Worm (Caenorhabditis elegans) whole organism, L1 larva: ENCODE data around the gene spt-4.

Source experiments
- C16A3.4 ChIP-seq: fragments of 150-350 bp; optimal IDR thresholded peaks from 2 replicates; lab custom pipeline; 2014; ENCODE audit warnings: missing biosample characterization, missing genetic modification characterization
- C34B4.2 ChIP-seq: sonication (generic microtip); optimal IDR thresholded peaks from 2 replicates; lab custom pipeline; 2017; ENCODE audit warnings: mild to moderate bottlenecking, missing genetic modification characterization, missing compliant biosample characterization
- F16B12.6 ChIP-seq: fragments of 150-350 bp; optimal IDR thresholded peaks from 2 replicates; lab custom pipeline; 2014; ENCODE audit warnings: missing biosample characterization, missing genetic modification characterization
- Y116A8C.19 ChIP-seq: sonication (generic microtip); optimal IDR thresholded peaks from 2 replicates; lab custom pipeline; 2016; ENCODE audit warnings: missing compliant biosample characterization, missing genetic modification characterization, borderline replicate concordance
- alr-1 ChIP-seq: fragments of 200-800 bp; sonication (Bioruptor generic); optimal IDR thresholded peaks from 2 replicates; lab custom pipeline; 2018; ENCODE audit warnings: borderline replicate concordance, mild to moderate bottlenecking, missing genetic modification characterization, missing compliant biosample characterization
- ama-1 ChIP-seq: fragments of 150-350 bp; optimal IDR thresholded peaks from 2 replicates; lab custom pipeline; 2014
- ceh-8 ChIP-seq: fragments of 200-800 bp; sonication (Bioruptor generic); optimal IDR thresholded peaks from 2 replicates; lab custom pipeline; 2018; ENCODE audit warnings: mild to moderate bottlenecking, missing genetic modification characterization, moderate library complexity, missing compliant biosample characterization
- ceh-82 ChIP-seq, 3 experiments: fragments of 150-350 bp in 1 of 3; sonication (generic microtip) in 2 of 3; optimal IDR thresholded peaks; 2 replicates each; lab custom pipeline; 2014 to 2017; ENCODE audit warnings: missing biosample characterization in 3 of 3, missing genetic modification characterization in 3 of 3
- ceh-88 ChIP-seq: fragments of 200-800 bp; sonication (Bioruptor generic); IDR thresholded peaks from 2 replicates; pipeline ENCODE4 v1.3.6; 2022; ENCODE audit warnings: missing genetic modification characterization, missing compliant biosample characterization
- ceh-90 ChIP-seq: sonication (generic microtip); optimal IDR thresholded peaks from 2 replicates; lab custom pipeline; 2016; ENCODE audit warnings: missing genetic modification characterization, missing compliant biosample characterization
- ces-1 ChIP-seq: fragments of 150-350 bp; optimal IDR thresholded peaks from 2 replicates; lab custom pipeline; 2014; ENCODE audit warnings: missing biosample characterization, missing genetic modification reagents, missing genetic modification characterization
- dsc-1 ChIP-seq: sonication (generic microtip); optimal IDR thresholded peaks from 2 replicates; lab custom pipeline; 2016; ENCODE audit warnings: mild to moderate bottlenecking, missing genetic modification characterization, missing compliant biosample characterization
- efl-1 ChIP-seq, 4 experiments: fragments of 150-350 bp; optimal IDR thresholded peaks in 3 of 4; peaks in 1 of 4; 1 replicate in 1 of 4; 2 replicates in 3 of 4; lab custom pipeline; 2014; ENCODE audit warnings: missing biosample characterization in 2 of 4, missing genetic modification characterization in 2 of 4, missing genetic modification reagents in 2 of 4
- efl-3 ChIP-seq: fragments of 200-800 bp; sonication (Bioruptor generic); optimal IDR thresholded peaks from 2 replicates; lab custom pipeline; 2018; ENCODE audit warnings: mild to moderate bottlenecking, missing genetic modification characterization, missing compliant biosample characterization
- egl-13 ChIP-seq: sonication (generic microtip); optimal IDR thresholded peaks from 2 replicates; lab custom pipeline; 2016; ENCODE audit warnings: missing genotype, missing genetic modification reagents, missing genetic modification characterization, missing compliant biosample characterization
- elt-2 ChIP-seq: sonication (generic microtip); optimal IDR thresholded peaks from 2 replicates; lab custom pipeline; 2016; ENCODE audit warnings: missing genetic modification characterization, mild to moderate bottlenecking, inconsistent platforms, missing compliant biosample characterization, missing genetic modification reagents
- elt-3 ChIP-seq, 6 experiments: fragments of 150-350 bp in 1 of 6; sonication (generic microtip); optimal IDR thresholded peaks; 2 replicates each; lab custom pipeline; 2017 to 2018; ENCODE audit warnings: missing biosample characterization in 6 of 6, missing genetic modification characterization in 6 of 6, inconsistent platforms in 1 of 6
- ets-5 ChIP-seq: fragments of 200-800 bp; sonication (Bioruptor generic); IDR thresholded peaks from 2 replicates; pipeline ENCODE4 v1.3.6; 2022; ENCODE audit warnings: missing genetic modification characterization, missing compliant biosample characterization
- fkh-4 ChIP-seq: sonication (generic microtip); optimal IDR thresholded peaks from 2 replicates; lab custom pipeline; 2016; ENCODE audit warnings: missing compliant biosample characterization, missing genetic modification characterization, borderline replicate concordance
- fos-1 ChIP-seq: fragments of 150-350 bp; optimal IDR thresholded peaks from 2 replicates; lab custom pipeline; 2014; ENCODE audit warnings: missing biosample characterization, missing genetic modification characterization
- grh-1 ChIP-seq: fragments of 200-800 bp; sonication (Bioruptor generic); IDR thresholded peaks from 2 replicates; pipeline ENCODE4 v1.3.6; 2022; ENCODE audit warnings: missing genetic modification reagents, missing genetic modification characterization, missing compliant biosample characterization
- hlh-17 ChIP-seq: fragments of 200-800 bp; sonication (Bioruptor generic); optimal IDR thresholded peaks from 2 replicates; lab custom pipeline; 2018; ENCODE audit warnings: missing genetic modification characterization, mild to moderate bottlenecking, missing compliant biosample characterization, moderate library complexity, borderline replicate concordance
- hpl-2 ChIP-seq: fragments of 150-350 bp; optimal IDR thresholded peaks from 2 replicates; lab custom pipeline; 2014; ENCODE audit warnings: missing biosample characterization, missing genetic modification reagents, missing genetic modification characterization
- isw-1 ChIP-seq: fragments of 200-800 bp; sonication (Bioruptor generic); IDR thresholded peaks from 2 replicates; pipeline ENCODE4 v1.3.6; 2022; ENCODE audit warnings: missing genetic modification characterization, missing compliant biosample characterization
- jun-1 ChIP-seq: fragments of 150-350 bp; optimal IDR thresholded peaks from 2 replicates; lab custom pipeline; 2014; ENCODE audit warnings: missing biosample characterization, missing genetic modification reagents, missing genetic modification characterization
- lin-15B ChIP-seq: fragments of 150-350 bp; sonication (generic microtip); optimal IDR thresholded peaks from 3 replicates; lab custom pipeline; 2014; ENCODE audit warnings: missing biosample characterization, missing genetic modification characterization
- lin-35 ChIP-seq, 2 experiments: fragments of 150-350 bp; optimal IDR thresholded peaks; 2 replicates each; lab custom pipeline; 2014; ENCODE audit warnings: missing biosample characterization in 2 of 2, missing genetic modification characterization in 2 of 2, missing genetic modification reagents in 2 of 2
- lin-39 ChIP-seq: fragments of 150-350 bp; optimal IDR thresholded peaks from 2 replicates; lab custom pipeline; 2014; ENCODE audit warnings: missing biosample characterization, missing genetic modification reagents, missing genetic modification characterization
- lir-3 ChIP-seq: sonication (generic microtip); optimal IDR thresholded peaks from 2 replicates; lab custom pipeline; 2016; ENCODE audit warnings: mild to moderate bottlenecking, missing genetic modification characterization, moderate library complexity, missing compliant biosample characterization; ENCODE audit not compliant: poor library complexity
- lsy-2 ChIP-seq, 2 experiments: fragments of 150-350 bp; optimal IDR thresholded peaks; 2 replicates each; lab custom pipeline; 2014; ENCODE audit warnings: missing biosample characterization in 2 of 2, missing genetic modification characterization in 2 of 2
- nhr-237 ChIP-seq: fragments of 150-350 bp; optimal IDR thresholded peaks from 2 replicates; lab custom pipeline; 2014; ENCODE audit warnings: missing biosample characterization, missing genetic modification characterization
- nhr-47 ChIP-seq: sonication (generic microtip); optimal IDR thresholded peaks from 2 replicates; lab custom pipeline; 2016; ENCODE audit warnings: mild to moderate bottlenecking, missing genetic modification characterization, moderate library complexity, missing compliant biosample characterization
- nhr-71 ChIP-seq: sonication (generic microtip); optimal IDR thresholded peaks from 2 replicates; lab custom pipeline; 2016; ENCODE audit warnings: mild to moderate bottlenecking, missing genetic modification characterization, moderate library complexity, missing compliant biosample characterization
- nhr-76 ChIP-seq: sonication (generic microtip); optimal IDR thresholded peaks from 2 replicates; lab custom pipeline; 2017; ENCODE audit warnings: missing biosample characterization, missing genetic modification characterization
- nhr-77 ChIP-seq: fragments of 150-350 bp; optimal IDR thresholded peaks from 2 replicates; lab custom pipeline; 2014; ENCODE audit warnings: missing biosample characterization, missing genetic modification characterization
- nhr-85 ChIP-seq: sonication (generic microtip); peaks from one replicate; lab custom pipeline; 2016; ENCODE audit warnings: missing genetic modification characterization, inconsistent platforms, missing compliant biosample characterization
- nhr-90 ChIP-seq: sonication (generic microtip); optimal IDR thresholded peaks from 2 replicates; lab custom pipeline; 2016; ENCODE audit warnings: mild to moderate bottlenecking, missing genetic modification characterization, missing compliant biosample characterization; ENCODE audit not compliant: poor library complexity
- pax-3 ChIP-seq: fragments of 200-800 bp; sonication (Bioruptor generic); optimal IDR thresholded peaks from 2 replicates; lab custom pipeline; 2018; ENCODE audit warnings: mild to moderate bottlenecking, missing genetic modification characterization, moderate library complexity, missing compliant biosample characterization
- pqm-1 ChIP-seq: sonication (generic microtip); optimal IDR thresholded peaks from 3 replicates; lab custom pipeline; 2017; ENCODE audit warnings: missing biosample characterization, missing genetic modification characterization
- rnt-1 ChIP-seq: sonication (generic microtip); optimal IDR thresholded peaks from 2 replicates; lab custom pipeline; 2016; ENCODE audit warnings: mild to moderate bottlenecking, missing genetic modification characterization, moderate library complexity, missing compliant biosample characterization
- sox-4 ChIP-seq: sonication (generic microtip); optimal IDR thresholded peaks from 2 replicates; lab custom pipeline; 2016; ENCODE audit warnings: missing genetic modification characterization, missing compliant biosample characterization
- sup-37 ChIP-seq: fragments of 200-800 bp; sonication (Bioruptor generic); optimal IDR thresholded peaks from 2 replicates; lab custom pipeline; 2018; ENCODE audit warnings: mild to moderate bottlenecking, missing genetic modification characterization, missing compliant biosample characterization
- unc-30 ChIP-seq: sonication (generic microtip); optimal IDR thresholded peaks from 2 replicates; lab custom pipeline; 2017; ENCODE audit warnings: missing biosample characterization, missing genetic modification characterization
- unc-62 ChIP-seq: fragments of 150-350 bp; optimal IDR thresholded peaks from 2 replicates; lab custom pipeline; 2014; ENCODE audit warnings: missing biosample characterization, missing genetic modification reagents, missing genetic modification characterization
- unc-98 ChIP-seq: fragments of 200-800 bp; sonication (Bioruptor generic); IDR thresholded peaks from 2 replicates; pipeline ENCODE4 v1.3.6; 2022; ENCODE audit warnings: missing genetic modification characterization, missing compliant biosample characterization
- vab-15 ChIP-seq: sonication (generic microtip); optimal IDR thresholded peaks from 2 replicates; lab custom pipeline; 2017; ENCODE audit warnings: missing genotype, mild to moderate bottlenecking, missing genetic modification characterization, missing compliant biosample characterization
- xbp-1 ChIP-seq: sonication (generic microtip); optimal IDR thresholded peaks from 2 replicates; lab custom pipeline; 2016; ENCODE audit warnings: missing genetic modification characterization, missing compliant biosample characterization
- zip-4 ChIP-seq: fragments of 200-800 bp; sonication (Bioruptor generic); optimal IDR thresholded peaks from 2 replicates; lab custom pipeline; 2018; ENCODE audit warnings: mild to moderate bottlenecking, missing genetic modification characterization, moderate library complexity, missing compliant biosample characterization
- ztf-4 ChIP-seq: fragments of 150-350 bp; optimal IDR thresholded peaks from 2 replicates; lab custom pipeline; 2014; ENCODE audit warnings: missing biosample characterization, missing genetic modification characterization

Gene spt-4

ce11 chrIII:96196-96595 lies 26.6 kb upstream of the spt-4 start (continued):
- TF ChIP-seq efl-3 (GFP tag; lab: Kevin White, UChicago): no peak
- no peak for TF ChIP-seq ets-5 (GFP tag; lab: Robert Waterston, UW)
- no peak for TF ChIP-seq ceh-88 (GFP tag; lab: Robert Waterston, UW)
- TF ChIP-seq lir-3 (tag; lab: Kevin White, UChicago): no peak
- TF ChIP-seq nhr-76 (tag; lab: Kevin White, UChicago): no peak
- TF ChIP-seq unc-30: no peak
- no peak for TF ChIP-seq lin-15B
- no peak for TF ChIP-seq ceh-90
- TF ChIP-seq lin-35 (GFP tag; optimal IDR thresholded peaks at IDR 0.05; lab: Kevin White, UChicago): peak; percentile 19 to 30
- TF ChIP-seq vab-15: no peak
- no peak for TF ChIP-seq sup-37 (GFP tag; lab: Kevin White, UChicago)
- no peak for TF ChIP-seq nhr-90
- TF ChIP-seq ztf-4 (tag; lab: Kevin White, UChicago): no peak
- peak; percentile 72 for TF ChIP-seq dsc-1 (tag; lab: Kevin White, UChicago)
- TF ChIP-seq fos-1 (tag; lab: Kevin White, UChicago): no peak
- TF ChIP-seq elt-3 (tag; optimal IDR thresholded peaks at IDR 0.05; lab: Kevin White, UChicago): no peak
- TF ChIP-seq ama-1: no peak
- no peak for TF ChIP-seq hpl-2 (GFP tag; lab: Kevin White, UChicago)
- TF ChIP-seq alr-1 (tag; lab: Kevin White, UChicago): no peak
- no peak for TF ChIP-seq nhr-85 (tag; lab: Kevin White, UChicago)
- no peak for TF ChIP-seq ceh-8 (GFP tag; lab: Kevin White, UChicago)
- no peak for TF ChIP-seq Y116A8C.19 (tag; lab: Kevin White, UChicago)
- TF ChIP-seq jun-1 (tag; lab: Kevin White, UChicago): no peak
- no peak for TF ChIP-seq pqm-1 (tag; lab: Kevin White, UChicago)
- no peak for TF ChIP-seq F16B12.6 (tag; lab: Kevin White, UChicago)
- TF ChIP-seq efl-1 (optimal IDR thresholded peaks at IDR 0.05; lab: Kevin White, UChicago): peak; percentile 64 to 79
- TF ChIP-seq efl-1 (GFP tag; optimal IDR thresholded peaks at IDR 0.05 in 1 of 2; lab: Kevin White, UChicago): peak in 1 of 2 experiments; percentile 94
- TF ChIP-seq nhr-237: no peak
- TF ChIP-seq nhr-47: peak; percentile 52
- no peak for TF ChIP-seq sox-4 (tag; lab: Kevin White, UChicago)
- no peak for TF ChIP-seq C16A3.4

ce11 chrIII:94759-95330 lies 25.3 kb upstream of the spt-4 start, which contains the start of gene pat-4:
pat-4 (minus strand) TSS chrIII:94809.
- no peak for TF ChIP-seq nhr-237
- TF ChIP-seq lin-35 (GFP tag; optimal IDR thresholded peaks at IDR 0.05; lab: Kevin White, UChicago): peak in 1 of 2 experiments; percentile 1
- TF ChIP-seq pqm-1 (tag; lab: Kevin White, UChicago): no peak
- no peak for TF ChIP-seq fos-1 (tag; lab: Kevin White, UChicago)
- no peak for TF ChIP-seq pax-3 (tag; lab: Kevin White, UChicago)
- no peak for TF ChIP-seq egl-13 (tag; lab: Kevin White, UChicago)
- peak; percentile 49 for TF ChIP-seq nhr-71 (tag; lab: Kevin White, UChicago)
- no peak for TF ChIP-seq xbp-1
- TF ChIP-seq grh-1: 0 out of 2 replicates have a peak, but pooled peaks have one; percentile 8
- no peak for TF ChIP-seq ceh-88 (GFP tag; lab: Robert Waterston, UW)
- peak; percentile 13 to 30 for TF ChIP-seq efl-1 (optimal IDR thresholded peaks at IDR 0.05; lab: Kevin White, UChicago)
- TF ChIP-seq efl-1 (GFP tag; optimal IDR thresholded peaks at IDR 0.05 in 1 of 2; lab: Kevin White, UChicago): no peak
- TF ChIP-seq isw-1: no peak
- TF ChIP-seq unc-98 (GFP tag; lab: Robert Waterston, UW): no peak
- TF ChIP-seq fkh-4 (tag; lab: Kevin White, UChicago): no peak
- no peak for TF ChIP-seq ces-1 (GFP tag; lab: Kevin White, UChicago)
- no peak for TF ChIP-seq hlh-17 (GFP tag; lab: Kevin White, UChicago)
- no peak for TF ChIP-seq unc-62 (GFP tag; lab: Kevin White, UChicago)
- TF ChIP-seq unc-30: no peak
- TF ChIP-seq dsc-1 (tag; lab: Kevin White, UChicago): peak; percentile 11
- TF ChIP-seq lin-39 (tag; lab: Kevin White, UChicago): no peak
- TF ChIP-seq elt-2 (tag; lab: Kevin White, UChicago): no peak
- peak in 2 of 3 experiments; percentile 20 to 22 for TF ChIP-seq ceh-82 (tag; optimal IDR thresholded peaks at IDR 0.05; lab: Kevin White, UChicago)
- TF ChIP-seq rnt-1 (tag; lab: Kevin White, UChicago): peak; percentile 38
- TF ChIP-seq sox-4 (tag; lab: Kevin White, UChicago): no peak
- no peak for TF ChIP-seq zip-4 (GFP tag; lab: Kevin White, UChicago)
- TF ChIP-seq nhr-77 (tag; lab: Kevin White, UChicago): no peak
- TF ChIP-seq nhr-76 (tag; lab: Kevin White, UChicago): no peak
- TF ChIP-seq C34B4.2 (tag; lab: Kevin White, UChicago): no peak
- peak; percentile 2 to 33 for TF ChIP-seq lsy-2 (tag; optimal IDR thresholded peaks at IDR 0.05; lab: Kevin White, UChicago)
